Fruit fly (Drosophila melanogaster): Measurements from ENCODE around the gene ND-ACP.

Gene ND-ACP

DNA sequence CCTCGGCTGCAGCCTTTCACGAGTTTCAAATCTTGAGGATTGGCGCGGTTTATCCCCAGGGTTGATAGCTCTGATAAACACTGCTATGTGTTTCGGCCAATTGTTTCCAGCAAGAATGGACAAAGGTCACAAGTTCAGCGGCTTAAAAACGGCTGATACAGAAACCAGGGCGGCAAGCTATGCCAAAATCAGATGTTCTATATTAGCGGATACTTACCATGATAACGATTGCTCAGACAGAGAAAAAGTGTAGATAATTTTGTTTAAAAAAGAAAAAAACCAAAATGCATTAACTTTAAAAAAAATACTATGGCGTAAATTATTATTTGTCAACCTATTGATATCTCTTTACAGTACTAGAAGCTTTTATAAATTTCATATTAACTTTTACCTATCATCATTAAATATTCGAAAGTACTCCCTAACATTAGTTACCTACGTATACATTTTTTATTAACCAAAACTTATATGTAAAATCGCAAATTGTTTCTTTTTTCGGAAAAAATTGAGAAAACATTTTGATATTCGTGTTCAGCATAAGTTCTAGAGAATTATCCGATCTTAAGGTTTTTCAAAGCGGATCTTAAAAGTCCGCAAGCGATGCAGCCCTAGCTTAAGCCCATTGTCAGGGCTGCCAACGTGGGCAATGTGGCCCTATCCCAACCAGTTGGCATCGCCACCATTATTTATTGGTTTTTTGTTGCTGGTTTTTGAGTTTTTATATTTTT is 16.5 kb upstream of the ND-ACP start, which contains the start of the genes sturkopf and Herc4 (continued):
- TF ChIP-seq Dref (GFP tag; IDR thresholded peaks at IDR 0.05): peak; percentile 49
- TF ChIP-seq peb (GFP tag; IDR thresholded peaks at IDR 0.05): no peak
- TF ChIP-seq Opbp (GFP tag; IDR thresholded peaks at IDR 0.05; ENCODE audit: partially characterized antibody): peak; percentile 37; the same call in 1 of the 3 replicates
- TF ChIP-seq pzg (GFP tag; optimal IDR thresholded peaks at IDR 0.05): peak; percentile 59
- no peak for TF ChIP-seq CG8281 (tag; optimal IDR thresholded peaks at IDR 0.05)
- peak; percentile 85 for TF ChIP-seq vfl (GFP tag; optimal IDR thresholded peaks at IDR 0.05)
- TF ChIP-seq gem (tag; optimal IDR thresholded peaks at IDR 0.05): peak; percentile 88
- no peak for TF ChIP-seq vnd (GFP tag; IDR thresholded peaks at IDR 0.05; ENCODE audit: partially characterized antibody)
- TF ChIP-seq CG11247 (GFP tag; IDR thresholded peaks at IDR 0.05): peak; percentile 25; the same call in 1 of the 2 replicates
- TF ChIP-seq Dbx (GFP tag; IDR thresholded peaks at IDR 0.05): peak; percentile 50; the same call in 1 of the 3 replicates
- no peak for TF ChIP-seq CG1832 (GFP tag; optimal IDR thresholded peaks at IDR 0.05)
- peak; percentile 73 for TF ChIP-seq CG12155 (GFP tag; optimal IDR thresholded peaks at IDR 0.05)
- peak; percentile 54 for TF ChIP-seq Usf (GFP tag; optimal IDR thresholded peaks at IDR 0.05)
- TF ChIP-seq CG14860 (GFP tag; IDR thresholded peaks at IDR 0.05; ENCODE audit: partially characterized antibody): no peak
- peak; percentile 88 for TF ChIP-seq pnt (GFP tag; optimal IDR thresholded peaks at IDR 0.05)
- TF ChIP-seq CG9727 (GFP tag; optimal IDR thresholded peaks at IDR 0.05): peak; percentile 82
- TF ChIP-seq CG7963 (GFP tag; IDR thresholded peaks at IDR 0.05; ENCODE audit: partially characterized antibody): no peak
- peak; percentile 47; the same call in 1 of the 3 replicates for TF ChIP-seq CG2889 (GFP tag; IDR thresholded peaks at IDR 0.05)
- TF ChIP-seq fd96Cb (tag; optimal IDR thresholded peaks at IDR 0.05): peak; percentile 8
- TF ChIP-seq CG13123 (GFP tag; optimal IDR thresholded peaks at IDR 0.05): peak; percentile 43
- TF ChIP-seq CG1024 (GFP tag; IDR thresholded peaks at IDR 0.05): 0 out of 2 replicates have a peak, but pooled peaks have one; percentile 7
- TF ChIP-seq Dp (GFP tag; optimal IDR thresholded peaks at IDR 0.05): peak; percentile 37
- TF ChIP-seq CG33557 (GFP tag; optimal IDR thresholded peaks at IDR 0.05): peak; percentile 65
- TF ChIP-seq knrl (GFP tag; IDR thresholded peaks at IDR 0.05; ENCODE audit: partially characterized antibody): no peak
- no peak for TF ChIP-seq CG17612 (GFP tag; IDR thresholded peaks at IDR 0.05)
- TF ChIP-seq MESR4 (GFP tag; optimal IDR thresholded peaks at IDR 0.05): peak; percentile 41
- no peak for TF ChIP-seq D19A (tag; optimal IDR thresholded peaks at IDR 0.05)
- peak; percentile 41 for TF ChIP-seq salm (tag; optimal IDR thresholded peaks at IDR 0.05)
- peak; percentile 54 for TF ChIP-seq sob (GFP tag; IDR thresholded peaks at IDR 0.05)
- TF ChIP-seq slbo (GFP tag; IDR thresholded peaks at IDR 0.05): peak; percentile 80
- peak; percentile 34 to 82 for TF ChIP-seq crp (GFP tag; optimal IDR thresholded peaks at IDR 0.05)
- TF ChIP-seq tup (GFP tag; optimal IDR thresholded peaks at IDR 0.05): no peak
- TF ChIP-seq CG8944 (GFP tag; optimal IDR thresholded peaks at IDR 0.05): peak; percentile 73
- TF ChIP-seq Hsf (GFP tag; optimal IDR thresholded peaks at IDR 0.05): peak; percentile 83
- peak; percentile 90 for TF ChIP-seq CG11456 (GFP tag; IDR thresholded peaks at IDR 0.05)
- TF ChIP-seq pb (GFP tag; optimal IDR thresholded peaks at IDR 0.05): peak; percentile 27
- TF ChIP-seq CG9437 (GFP tag; optimal IDR thresholded peaks at IDR 0.05): peak; percentile 85
- no peak for TF ChIP-seq HLH4C (GFP tag; IDR thresholded peaks at IDR 0.05; ENCODE audit: partially characterized antibody)
- TF ChIP-seq caup (GFP tag; optimal IDR thresholded peaks at IDR 0.05; ENCODE audit: severe bottlenecking): peak; percentile 49
- no peak for TF ChIP-seq aop (GFP tag; IDR thresholded peaks at IDR 0.05)
- peak; percentile 54 for TF ChIP-seq CG10366 (GFP tag; IDR thresholded peaks at IDR 0.05)
- no peak for TF ChIP-seq amos (GFP tag; IDR thresholded peaks at IDR 0.05; ENCODE audit: partially characterized antibody)
- TF ChIP-seq E2f1 (GFP tag; IDR thresholded peaks at IDR 0.05): peak; percentile 44; the same call in 1 of the 2 replicates
- TF ChIP-seq seq (GFP tag; IDR thresholded peaks at IDR 0.05): no peak
- peak; percentile 24; the same call in 1 of the 2 replicates for TF ChIP-seq CG13287 (GFP tag; IDR thresholded peaks at IDR 0.05; ENCODE audit: partially characterized antibody)
- TF ChIP-seq gro (GFP tag; optimal IDR thresholded peaks at IDR 0.05): peak; percentile 72
- TF ChIP-seq psq (GFP tag; optimal IDR thresholded peaks at IDR 0.05): peak; percentile 39
- peak; percentile 7; the same call in 1 of the 2 replicates for TF ChIP-seq ro (GFP tag; IDR thresholded peaks at IDR 0.05)
